Worm (Caenorhabditis elegans): ENCODE data around the gene sdz-35.

The sdz-35 gene

ce11 chrII:3230422-3230821 lies 21.8 kb upstream of the sdz-35 start, which contains the start of gene srh-297:
srh-297 (minus strand) TSS chrII:3230522.
- TF ChIP-seq ztf-4 (tag; optimal IDR thresholded peaks at IDR 0.05) (no peak), gmeb-1 (tag; optimal IDR thresholded peaks at IDR 0.05) (no peak), nhr-10 (tag; optimal IDR thresholded peaks at IDR 0.05) (no peak), R02D3.7 (tag; optimal IDR thresholded peaks at IDR 0.05) (no peak), peb-1 (tag; optimal IDR thresholded peaks at IDR 0.05) (no peak), sma-9 (GFP tag; optimal IDR thresholded peaks at IDR 0.05) (no peak), sma-9 (tag; optimal IDR thresholded peaks at IDR 0.05) (no peak), lin-13 (GFP tag; optimal IDR thresholded peaks at IDR 0.05) (no peak), nhr-237 (tag; optimal IDR thresholded peaks at IDR 0.05) (no peak), elt-3 (tag; optimal IDR thresholded peaks at IDR 0.05) (no peak), sma-3 (GFP tag; optimal IDR thresholded peaks at IDR 0.05) (no peak), ZK546.5 (tag; optimal IDR thresholded peaks at IDR 0.05) (no peak), nhr-21 (tag; optimal IDR thresholded peaks at IDR 0.05) (no peak)

- TF ChIP-seq crh-2 (tag; optimal IDR thresholded peaks at IDR 0.05) (no peak), C34F6.9 (tag; optimal IDR thresholded peaks at IDR 0.05) (no peak), lin-11 (tag; optimal IDR thresholded peaks at IDR 0.05) (no peak), unc-39 (tag; optimal IDR thresholded peaks at IDR 0.05) (no peak), nhr-129 (tag; optimal IDR thresholded peaks at IDR 0.05) (no peak), ztf-11 (tag; optimal IDR thresholded peaks at IDR 0.05) (no peak), nhr-77 (tag; optimal IDR thresholded peaks at IDR 0.05) (no peak), nhr-21 (tag; optimal IDR thresholded peaks at IDR 0.05) (no peak), aly-2 (tag; optimal IDR thresholded peaks at IDR 0.05) (no peak), ceh-16 (tag; optimal IDR thresholded peaks at IDR 0.05) (no peak), mbf-1 (tag; optimal IDR thresholded peaks at IDR 0.05) (no peak), mab-5 (tag; optimal IDR thresholded peaks at IDR 0.05) (no peak), nhr-6 (tag; optimal IDR thresholded peaks at IDR 0.05) (no peak), elt-3 (tag; optimal IDR thresholded peaks at IDR 0.05) (no peak), ZK546.5 (tag; optimal IDR thresholded peaks at IDR 0.05) (no peak), lin-39 (tag; optimal IDR thresholded peaks at IDR 0.05) (no peak), ztf-4 (tag; optimal IDR thresholded peaks at IDR 0.05) (no peak), ceh-82 (tag; optimal IDR thresholded peaks at IDR 0.05) (no peak), elt-1 (tag; optimal IDR thresholded peaks at IDR 0.05) (no peak), blmp-1 (tag; optimal IDR thresholded peaks at IDR 0.05; ENCODE audit: insufficient read depth) (no peak)
Measured at ce11 chrII:3225780-3226179, 17.2 kb upstream of the sdz-35 start, which contains the start of gene ZC239.17. ZC239.17 (minus strand) TSS chrII:3225880.

- TF ChIP-seq lin-13 (GFP tag; optimal IDR thresholded peaks at IDR 0.05) (no peak), skn-1 (tag; optimal IDR thresholded peaks at IDR 0.05) (no peak), R02D3.7 (tag; optimal IDR thresholded peaks at IDR 0.05) (no peak), fos-1 (tag; optimal IDR thresholded peaks at IDR 0.05) (peak; percentile 63)
Measured at ce11 chrII:3225200-3225599, 16.6 kb upstream of the sdz-35 start, which contains the start of gene ZC239.16. ZC239.16 (minus strand) TSS chrII:3225319.

- TF ChIP-seq elt-1 (tag; optimal IDR thresholded peaks at IDR 0.05) = no peak
- no peak for TF ChIP-seq lin-13 (GFP tag; optimal IDR thresholded peaks at IDR 0.05)
- no peak for TF ChIP-seq nhr-237 (tag; optimal IDR thresholded peaks at IDR 0.05)
- TF ChIP-seq nhr-25 (tag; optimal IDR thresholded peaks at IDR 0.05) = no peak
- no peak for TF ChIP-seq ceh-82 (tag; optimal IDR thresholded peaks at IDR 0.05)
- no peak for TF ChIP-seq blmp-1 (tag; optimal IDR thresholded peaks at IDR 0.05; ENCODE audit: insufficient read depth)
- no peak for TF ChIP-seq F13H6.1 (tag; optimal IDR thresholded peaks at IDR 0.05)
- TF ChIP-seq fos-1 (tag; optimal IDR thresholded peaks at IDR 0.05) = no peak
- no peak for TF ChIP-seq unc-39 (tag; optimal IDR thresholded peaks at IDR 0.05)
- no peak for TF ChIP-seq nhr-129 (tag; optimal IDR thresholded peaks at IDR 0.05)
- no peak for TF ChIP-seq nhr-12 (tag; optimal IDR thresholded peaks at IDR 0.05)
- no peak for TF ChIP-seq egl-27 (tag; optimal IDR thresholded peaks at IDR 0.05)
- TF ChIP-seq peb-1 (tag; optimal IDR thresholded peaks at IDR 0.05) = no peak
- TF ChIP-seq lin-11 (tag; optimal IDR thresholded peaks at IDR 0.05) = no peak
- TF ChIP-seq unc-62 (GFP tag; optimal IDR thresholded peaks at IDR 0.05) = no peak
- TF ChIP-seq C34F6.9 (tag; optimal IDR thresholded peaks at IDR 0.05) = no peak
- TF ChIP-seq sma-9 (GFP tag; optimal IDR thresholded peaks at IDR 0.05) = no peak
- TF ChIP-seq sma-9 (tag; optimal IDR thresholded peaks at IDR 0.05) = no peak
- TF ChIP-seq nhr-23 (tag; optimal IDR thresholded peaks at IDR 0.05) = no peak
- no peak for TF ChIP-seq alr-1 (tag; optimal IDR thresholded peaks at IDR 0.05)
Measured at ce11 chrII:3224631-3225030, 16.1 kb upstream of the sdz-35 start, which contains the start of gene ZC239.15. ZC239.15 (minus strand) TSS chrII:3224731.

All from whole organism, L2 larva.